Worm (Caenorhabditis elegans) whole organism, late embryonic: ENCODE data around the gene pgl-2.

ENCODE experiments used
- C08G9.2 ChIP-seq: sonication (generic microtip); optimal IDR thresholded peaks from 2 replicates; lab custom pipeline; 2016; ENCODE audit warnings: mild to moderate bottlenecking, missing genetic modification characterization, moderate library complexity, missing compliant biosample characterization
- K02D7.2 ChIP-seq: sonication (generic microtip); optimal IDR thresholded peaks from 2 replicates; lab custom pipeline; 2017; ENCODE audit warnings: mild to moderate bottlenecking, missing genetic modification characterization, missing compliant biosample characterization
- K09A11.1 ChIP-seq: sonication (generic microtip); optimal IDR thresholded peaks from 2 replicates; lab custom pipeline; 2017; ENCODE audit warnings: antibody characterized with exemption, mild to moderate bottlenecking, missing genetic modification characterization, missing compliant biosample characterization; ENCODE audit not compliant: insufficient read depth
- T23F11.4 ChIP-seq: fragments of 200-800 bp; sonication (Bioruptor generic); optimal IDR thresholded peaks from 2 replicates; lab custom pipeline; 2018; ENCODE audit warnings: mild to moderate bottlenecking, missing genetic modification characterization, missing compliant biosample characterization
- Y22D7AL.16 ChIP-seq: sonication (generic microtip); optimal IDR thresholded peaks from 2 replicates; lab custom pipeline; 2016; ENCODE audit warnings: missing genetic modification characterization, missing compliant biosample characterization
- ahr-1 ChIP-seq: sonication (generic microtip); optimal IDR thresholded peaks from 2 replicates; lab custom pipeline; 2016; ENCODE audit warnings: missing genetic modification characterization, missing compliant biosample characterization
- ama-1 ChIP-seq: fragments of 150-350 bp; optimal IDR thresholded peaks from 2 replicates; lab custom pipeline; 2014
- ceh-18 ChIP-seq: sonication (generic microtip); optimal IDR thresholded peaks from 2 replicates; lab custom pipeline; 2016; ENCODE audit warnings: missing genetic modification characterization, missing compliant biosample characterization
- ceh-19 ChIP-seq: fragments of 200-800 bp; sonication (Bioruptor generic); optimal IDR thresholded peaks from 2 replicates; lab custom pipeline; 2018; ENCODE audit warnings: mild to moderate bottlenecking, missing genetic modification characterization, missing compliant biosample characterization
- ceh-2 ChIP-seq: sonication (generic microtip); optimal IDR thresholded peaks from 2 replicates; lab custom pipeline; 2016; ENCODE audit warnings: missing genotype, missing genetic modification characterization, missing compliant biosample characterization
- ceh-30 ChIP-seq: fragments of 150-350 bp; optimal IDR thresholded peaks from 2 replicates; lab custom pipeline; 2014; ENCODE audit warnings: missing biosample characterization, missing genetic modification characterization
- ceh-34 ChIP-seq: sonication (generic microtip); optimal IDR thresholded peaks from 2 replicates; lab custom pipeline; 2016; ENCODE audit warnings: mild to moderate bottlenecking, missing genetic modification characterization, missing compliant biosample characterization
- ceh-48 ChIP-seq: sonication (generic microtip); optimal IDR thresholded peaks from 2 replicates; lab custom pipeline; 2016; ENCODE audit warnings: missing genetic modification characterization, inconsistent platforms, missing compliant biosample characterization
- dmd-4 ChIP-seq: sonication (generic microtip); optimal IDR thresholded peaks from 2 replicates; lab custom pipeline; 2016; ENCODE audit warnings: borderline replicate concordance, missing genetic modification characterization, missing compliant biosample characterization
- elt-2 ChIP-seq: sonication (generic microtip); optimal IDR thresholded peaks from 2 replicates; lab custom pipeline; 2016; ENCODE audit warnings: missing genetic modification reagents, missing genetic modification characterization, missing compliant biosample characterization
- elt-4 ChIP-seq: sonication (generic microtip); optimal IDR thresholded peaks from 2 replicates; lab custom pipeline; 2016; ENCODE audit warnings: missing genetic modification characterization, missing compliant biosample characterization
- ets-4 ChIP-seq: sonication (generic microtip); optimal IDR thresholded peaks from 2 replicates; lab custom pipeline; 2016; ENCODE audit warnings: missing genetic modification characterization, missing compliant biosample characterization
- gmeb-2 ChIP-seq: sonication (generic microtip); optimal IDR thresholded peaks from 2 replicates; lab custom pipeline; 2016; ENCODE audit warnings: missing genetic modification characterization, inconsistent platforms, missing compliant biosample characterization
- hlh-13 ChIP-seq: fragments of 200-800 bp; sonication (Bioruptor generic); optimal IDR thresholded peaks from 2 replicates; lab custom pipeline; 2018; ENCODE audit warnings: mild to moderate bottlenecking, missing genetic modification characterization, missing compliant biosample characterization
- hlh-30 ChIP-seq: sonication (generic microtip); optimal IDR thresholded peaks from 2 replicates; lab custom pipeline; 2017; ENCODE audit warnings: antibody characterized with exemption, missing genetic modification characterization, missing compliant biosample characterization; ENCODE audit not compliant: insufficient read depth
- hlh-6 ChIP-seq: sonication (generic microtip); optimal IDR thresholded peaks from 2 replicates; lab custom pipeline; 2016; ENCODE audit warnings: missing genotype, missing genetic modification characterization, missing compliant biosample characterization
- hlh-8 ChIP-seq: sonication (generic microtip); optimal IDR thresholded peaks from 2 replicates; lab custom pipeline; 2016; ENCODE audit warnings: missing genotype, missing genetic modification characterization, missing compliant biosample characterization
- lin-11 ChIP-seq: fragments of 200-800 bp; sonication (Bioruptor generic); optimal IDR thresholded peaks from 2 replicates; lab custom pipeline; 2018; ENCODE audit warnings: mild to moderate bottlenecking, missing genetic modification characterization, missing compliant biosample characterization
- mec-3 ChIP-seq: sonication (generic microtip); optimal IDR thresholded peaks from 2 replicates; lab custom pipeline; 2016; ENCODE audit warnings: borderline replicate concordance, missing genetic modification characterization, missing compliant biosample characterization
- nhr-11 ChIP-seq: fragments of 150-350 bp; optimal IDR thresholded peaks from 2 replicates; lab custom pipeline; 2014; ENCODE audit warnings: missing biosample characterization, missing genetic modification characterization
- nhr-232 ChIP-seq: sonication (generic microtip); optimal IDR thresholded peaks from 2 replicates; lab custom pipeline; 2016; ENCODE audit warnings: missing genetic modification characterization, missing compliant biosample characterization
- npax-4 ChIP-seq: sonication (generic microtip); optimal IDR thresholded peaks from 2 replicates; lab custom pipeline; 2016; ENCODE audit warnings: missing genetic modification characterization, missing compliant biosample characterization
- odd-2 ChIP-seq: sonication (generic microtip); optimal IDR thresholded peaks from 2 replicates; lab custom pipeline; 2017; ENCODE audit warnings: antibody characterized with exemption, mild to moderate bottlenecking, missing genetic modification characterization, missing compliant biosample characterization
- pag-3 ChIP-seq: sonication (generic microtip); optimal IDR thresholded peaks from 2 replicates; lab custom pipeline; 2016; ENCODE audit warnings: missing compliant biosample characterization, missing genetic modification characterization, borderline replicate concordance
- pat-9 ChIP-seq: fragments of 200-800 bp; sonication (Bioruptor generic); optimal IDR thresholded peaks from 2 replicates; lab custom pipeline; 2018; ENCODE audit warnings: mild to moderate bottlenecking, missing genetic modification characterization, moderate library complexity, missing compliant biosample characterization
- pax-1 ChIP-seq: fragments of 150-350 bp; optimal IDR thresholded peaks from 2 replicates; lab custom pipeline; 2014; ENCODE audit warnings: missing biosample characterization, missing genetic modification characterization
- pha-2 ChIP-seq: sonication (generic microtip); optimal IDR thresholded peaks from 2 replicates; lab custom pipeline; 2017; ENCODE audit warnings: mild to moderate bottlenecking, missing genetic modification characterization, missing compliant biosample characterization
- pqm-1 ChIP-seq: sonication (generic microtip); optimal IDR thresholded peaks from 2 replicates; lab custom pipeline; 2016; ENCODE audit warnings: missing genetic modification characterization, missing compliant biosample characterization
- ref-2 ChIP-seq: sonication (generic microtip); optimal IDR thresholded peaks from 2 replicates; lab custom pipeline; 2016; ENCODE audit warnings: missing genetic modification characterization, missing compliant biosample characterization
- rnt-1 ChIP-seq: sonication (generic microtip); optimal IDR thresholded peaks from 2 replicates; lab custom pipeline; 2016; ENCODE audit warnings: missing genetic modification characterization, missing compliant biosample characterization
- sdc-2 ChIP-seq: sonication (generic microtip); optimal IDR thresholded peaks from 2 replicates; lab custom pipeline; 2016; ENCODE audit warnings: missing genotype, missing genetic modification characterization, missing compliant biosample characterization
- sox-2 ChIP-seq: fragments of 200-800 bp; sonication (Bioruptor generic); IDR thresholded peaks from 2 replicates; pipeline ENCODE4 v1.3.6; 2022; ENCODE audit warnings: missing genetic modification reagents, missing genetic modification characterization, missing compliant biosample characterization
- syd-9 ChIP-seq: sonication (generic microtip); optimal IDR thresholded peaks from 2 replicates; lab custom pipeline; 2016; ENCODE audit warnings: mild to moderate bottlenecking, missing genetic modification characterization, moderate library complexity, missing compliant biosample characterization
- tbx-7 ChIP-seq: sonication (generic microtip); optimal IDR thresholded peaks from 2 replicates; lab custom pipeline; 2016; ENCODE audit warnings: missing genotype, missing genetic modification characterization, missing compliant biosample characterization
- ttx-3 ChIP-seq: sonication (generic microtip); optimal IDR thresholded peaks from 2 replicates; lab custom pipeline; 2016; ENCODE audit warnings: missing genetic modification reagents, missing genetic modification characterization, missing compliant biosample characterization
- unc-3 ChIP-seq, 2 experiments: fragments of 200-800 bp in 1 of 2; sonication (Bioruptor generic) in 1 of 2; sonication (generic microtip) in 1 of 2; conservative IDR thresholded peaks in 1 of 2; optimal IDR thresholded peaks in 1 of 2; 2 replicates each; pipeline versions ENCODE4 v1.3.6 to Lab custom; 2016 to 2022; ENCODE audit warnings: missing compliant biosample characterization in 2 of 2, missing genetic modification characterization in 2 of 2, missing genetic modification reagents in 1 of 2
- unc-42 ChIP-seq: sonication (generic microtip); optimal IDR thresholded peaks from 2 replicates; lab custom pipeline; 2016; ENCODE audit warnings: missing genotype, missing genetic modification characterization, missing compliant biosample characterization
- unc-55 ChIP-seq: sonication (generic microtip); optimal IDR thresholded peaks from 2 replicates; lab custom pipeline; 2017; ENCODE audit warnings: missing biosample characterization, missing genetic modification reagents, missing genetic modification characterization
- unc-86 ChIP-seq: sonication (generic microtip); optimal IDR thresholded peaks from 2 replicates; lab custom pipeline; 2016; ENCODE audit warnings: missing genetic modification characterization, missing compliant biosample characterization
- zip-5 ChIP-seq: sonication (generic microtip); optimal IDR thresholded peaks from 2 replicates; lab custom pipeline; 2016; ENCODE audit warnings: missing genetic modification characterization, missing compliant biosample characterization
- ztf-16 ChIP-seq: sonication (generic microtip); optimal IDR thresholded peaks from 2 replicates; lab custom pipeline; 2017; ENCODE audit warnings: missing genetic modification characterization, missing compliant biosample characterization

pgl-2 gene

ce11 chrIII:8678371-8678770 lies 3.1 kb upstream of the pgl-2 start (continued):
- TF ChIP-seq ceh-30 (tag; lab: Kevin White, UChicago) (peak; percentile 16), C08G9.2 (tag; lab: Kevin White, UChicago) (peak; percentile 90), unc-42 (tag; lab: Kevin White, UChicago) (peak; percentile 69), hlh-6 (tag; lab: Kevin White, UChicago) (peak; percentile 97), ztf-16 (tag; lab: Kevin White, UChicago) (peak; percentile 93), sdc-2 (tag; lab: Kevin White, UChicago) (peak; percentile 86), ceh-48 (tag; lab: Kevin White, UChicago) (peak; percentile 84), ceh-18 (tag; lab: Kevin White, UChicago) (peak; percentile 90), pha-2 (tag; lab: Kevin White, UChicago) (peak; percentile 93), lin-11 (tag; lab: Kevin White, UChicago) (peak; percentile 92), unc-86 (tag; lab: Kevin White, UChicago) (peak; percentile 93), K09A11.1 (tag; lab: Kevin White, UChicago) (peak; percentile 91), hlh-13 (peak; percentile 95), K02D7.2 (tag; lab: Kevin White, UChicago) (peak; percentile 93), ceh-19 (GFP tag; lab: Kevin White, UChicago) (peak; percentile 95), zip-5 (tag; lab: Kevin White, UChicago) (peak; percentile 88), dmd-4 (peak; percentile 91), hlh-8 (tag; lab: Kevin White, UChicago) (peak; percentile 77), sox-2 (GFP tag; lab: Robert Waterston, UW) (peak; percentile 86), ets-4 (tag; lab: Kevin White, UChicago) (peak; percentile 26), syd-9 (tag; lab: Kevin White, UChicago) (peak; percentile 94), rnt-1 (tag; lab: Kevin White, UChicago) (peak; percentile 84), ahr-1 (tag; lab: Kevin White, UChicago) (peak; percentile 84), hlh-30 (tag; lab: Kevin White, UChicago) (peak; percentile 80), unc-55 (GFP tag; lab: Kevin White, UChicago) (peak; percentile 15), Y22D7AL.16 (peak; percentile 90), elt-4 (tag; lab: Kevin White, UChicago) (peak; percentile 63), pat-9 (peak; percentile 93), ceh-34 (tag; lab: Kevin White, UChicago) (peak; percentile 97), unc-3 (GFP tag; conservative IDR thresholded peaks at IDR 0.05; lab: Robert Waterston, UW) (peak; percentile 94), unc-3 (tag; optimal IDR thresholded peaks at IDR 0.05; lab: Kevin White, UChicago) (peak; percentile 89), ttx-3 (tag; lab: Kevin White, UChicago) (peak; percentile 88), T23F11.4 (GFP tag; lab: Kevin White, UChicago) (peak; percentile 94), odd-2 (tag; lab: Kevin White, UChicago) (peak; percentile 86), pag-3 (peak; percentile 77), elt-2 (tag; lab: Kevin White, UChicago) (peak; percentile 96), mec-3 (tag; lab: Kevin White, UChicago) (peak; percentile 90), ceh-2 (tag; lab: Kevin White, UChicago) (peak; percentile 84), pax-1 (tag; lab: Kevin White, UChicago) (no peak), npax-4 (peak; percentile 81), ref-2 (tag; lab: Kevin White, UChicago) (peak; percentile 93), nhr-232 (tag; lab: Kevin White, UChicago) (peak; percentile 86), pqm-1 (tag; lab: Kevin White, UChicago) (peak; percentile 50), gmeb-2 (peak; percentile 95), nhr-11 (tag; lab: Kevin White, UChicago) (no peak), tbx-7 (tag; lab: Kevin White, UChicago) (peak; percentile 62), ama-1 (lab: Kevin White, UChicago) (no peak)
